Fruit fly (Drosophila melanogaster) whole organism, embryonic: Measurements from ENCODE around the gene mahe.
A peak's percentile ranks its signal among the peaks of the same experiment; 100 is the strongest.

ENCODE experiments used
- Adf1 ChIP-seq: fragments of 200-800 bp; sonication (Bioruptor generic); IDR thresholded peaks from 2 replicates; pipeline ENCODE4 v1.3.6; 2022; ENCODE audit warnings: missing biosample characterization, missing genetic modification characterization
- CG10543 ChIP-seq: fragments of 200-800 bp; sonication (Bioruptor generic); optimal IDR thresholded peaks from 3 replicates; lab custom pipeline; 2017; ENCODE audit warnings: missing biosample characterization, mild to moderate bottlenecking, missing genetic modification characterization, moderate library complexity
- CG12299 ChIP-seq: fragments of 200-800 bp; sonication (Bioruptor generic); optimal IDR thresholded peaks from 2 replicates; lab custom pipeline; 2018; ENCODE audit warnings: missing biosample characterization, mild to moderate bottlenecking, missing genetic modification characterization
- CG14441 ChIP-seq: fragments of 200-800 bp; sonication (Bioruptor generic); IDR thresholded peaks from 2 replicates; pipeline ENCODE4 v1.3.6; 2022; ENCODE audit warnings: missing biosample characterization, missing genetic modification characterization
- CG2120 ChIP-seq: fragments of 200-800 bp; sonication (Bioruptor generic); optimal IDR thresholded peaks from 3 replicates; lab custom pipeline; 2016; ENCODE audit warnings: missing biosample characterization, missing genetic modification characterization
- CG42726 ChIP-seq: fragments of 200-800 bp; sonication (Bioruptor generic); IDR thresholded peaks from 2 replicates; pipeline ENCODE4 v1.3.6; 2022; ENCODE audit warnings: missing biosample characterization, missing genetic modification characterization; ENCODE audit not compliant: partially characterized antibody
- CG6175 ChIP-seq: fragments of 200-800 bp; sonication (Bioruptor generic); IDR thresholded peaks from 3 replicates; pipeline ENCODE4 v1.3.6; 2022; ENCODE audit warnings: missing biosample characterization, missing genetic modification characterization
- CG6654 ChIP-seq: fragments of 200-800 bp; sonication (Bioruptor generic); optimal IDR thresholded peaks from 2 replicates; lab custom pipeline; 2017; ENCODE audit warnings: missing biosample characterization, mild to moderate bottlenecking, missing genetic modification characterization
- CG6683 ChIP-seq: fragments of 200-800 bp; sonication (Bioruptor generic); optimal IDR thresholded peaks from 2 replicates; lab custom pipeline; 2017; ENCODE audit warnings: missing biosample characterization, mild to moderate bottlenecking, missing genetic modification characterization, missing genetic modification reagents
- CG7357 ChIP-seq: fragments of 200-800 bp; sonication (Bioruptor generic); IDR thresholded peaks from 3 replicates; pipeline ENCODE4 v1.3.6; 2022; ENCODE audit warnings: missing biosample characterization, missing genetic modification characterization
- CG7745 ChIP-seq: fragments of 200-800 bp; sonication (Bioruptor generic); optimal IDR thresholded peaks from 2 replicates; lab custom pipeline; 2018; ENCODE audit warnings: missing biosample characterization, mild to moderate bottlenecking, missing genetic modification characterization, moderate library complexity
- CG7839 ChIP-seq: fragments of 200-800 bp; sonication (Bioruptor generic); optimal IDR thresholded peaks from 3 replicates; lab custom pipeline; 2018; ENCODE audit warnings: missing biosample characterization, mild to moderate bottlenecking, missing genetic modification characterization, moderate library complexity
- CG8478 ChIP-seq: fragments of >200 bp; optimal IDR thresholded peaks from 2 replicates; lab custom pipeline; 2018
- CG9437 ChIP-seq: fragments of 200-800 bp; sonication (Bioruptor generic); optimal IDR thresholded peaks from 2 replicates; lab custom pipeline; 2018; ENCODE audit warnings: missing biosample characterization, mild to moderate bottlenecking, missing genetic modification characterization
- CG9727 ChIP-seq: fragments of 200-800 bp; sonication (Bioruptor generic); optimal IDR thresholded peaks from 3 replicates; lab custom pipeline; 2017; ENCODE audit warnings: missing biosample characterization, mild to moderate bottlenecking, missing genetic modification characterization
- Deaf1 ChIP-seq: fragments of 200-800 bp; optimal IDR thresholded peaks from 3 replicates; lab custom pipeline; 2019; ENCODE audit warnings: missing biosample characterization, mild to moderate bottlenecking, missing genetic modification characterization, moderate library complexity
- Dref ChIP-seq: fragments of 200-800 bp; sonication (Bioruptor generic); IDR thresholded peaks from 2 replicates; pipeline ENCODE4 v1.3.6; 2022; ENCODE audit warnings: missing biosample characterization, missing genetic modification characterization
- ERR ChIP-seq: fragments of 200-800 bp; sonication (Bioruptor generic); optimal IDR thresholded peaks from 2 replicates; lab custom pipeline; 2016; ENCODE audit warnings: missing biosample characterization, missing genetic modification characterization
- Fer1 ChIP-seq: fragments of 200-800 bp; sonication (Bioruptor generic); optimal IDR thresholded peaks from 2 replicates; lab custom pipeline; 2017; ENCODE audit warnings: missing biosample characterization, mild to moderate bottlenecking, missing genetic modification characterization
- Gug ChIP-seq: fragments of 200-800 bp; sonication (Bioruptor generic); IDR thresholded peaks from 4 replicates; pipeline ENCODE4 v1.3.6; 2022; ENCODE audit warnings: missing biosample characterization, missing genetic modification characterization
- Hsf ChIP-seq: fragments of 200-800 bp; sonication (Bioruptor generic); optimal IDR thresholded peaks from 3 replicates; lab custom pipeline; 2016; ENCODE audit warnings: missing biosample characterization, missing genetic modification characterization
- MBD-R2 ChIP-seq: fragments of 200-800 bp; sonication (Bioruptor generic); IDR thresholded peaks from 2 replicates; pipeline ENCODE4 v1.3.6; 2022; ENCODE audit warnings: missing biosample characterization, missing genetic modification characterization
- Meics ChIP-seq: fragments of 200-800 bp; sonication (Bioruptor generic); optimal IDR thresholded peaks from 2 replicates; lab custom pipeline; 2017; ENCODE audit warnings: missing biosample characterization, mild to moderate bottlenecking, missing genetic modification characterization
- Mes4 ChIP-seq: fragments of 200-800 bp; sonication (Bioruptor generic); optimal IDR thresholded peaks from 2 replicates; lab custom pipeline; 2016; ENCODE audit warnings: missing biosample characterization, missing genetic modification characterization
- Mrtf ChIP-seq: fragments of 200-800 bp; sonication (Bioruptor generic); IDR thresholded peaks from 3 replicates; pipeline ENCODE4 v1.3.6; 2022; ENCODE audit warnings: missing biosample characterization, missing genetic modification characterization
- NC2β ChIP-seq: fragments of 200-800 bp; sonication (Bioruptor generic); optimal IDR thresholded peaks from 2 replicates; lab custom pipeline; 2016; ENCODE audit warnings: missing biosample characterization, missing genetic modification characterization
- NFAT ChIP-seq: fragments of 200-800 bp; sonication (Bioruptor generic); IDR thresholded peaks from 2 replicates; pipeline ENCODE4 v1.3.6; 2022; ENCODE audit warnings: missing biosample characterization, missing genetic modification characterization
- amos ChIP-seq: fragments of 200-800 bp; sonication (Bioruptor generic); IDR thresholded peaks from 2 replicates; pipeline ENCODE4 v1.3.6; 2022; ENCODE audit warnings: missing biosample characterization, missing genetic modification characterization; ENCODE audit not compliant: partially characterized antibody
- dm ChIP-seq: fragments of 200-800 bp; sonication (Bioruptor generic); optimal IDR thresholded peaks from 3 replicates; lab custom pipeline; 2016; ENCODE audit warnings: missing biosample characterization, missing genetic modification characterization
- eve ChIP-seq, 2 experiments: fragments of >200 bp; optimal IDR thresholded peaks; 2 replicates each; lab custom pipeline; 2017; ENCODE audit warnings: missing biosample characterization in 2 of 2, missing genetic modification characterization in 2 of 2
- h ChIP-seq: fragments of >200 bp; optimal IDR thresholded peaks from 2 replicates; lab custom pipeline; 2017
- hbn ChIP-seq: fragments of 200-800 bp; sonication (Bioruptor generic); IDR thresholded peaks from 2 replicates; pipeline ENCODE4 v1.3.6; 2022; ENCODE audit warnings: missing biosample characterization, missing genetic modification characterization; ENCODE audit not compliant: partially characterized antibody
- insv ChIP-seq, 2 experiments: fragments of 200-800 bp; sonication (Bioruptor generic); optimal IDR thresholded peaks; 3 replicates each; lab custom pipeline; 2016 to 2018; ENCODE audit warnings: missing biosample characterization in 2 of 2, missing genetic modification characterization in 2 of 2
- klu ChIP-seq: fragments of 200-800 bp; sonication (Bioruptor generic); IDR thresholded peaks from 2 replicates; pipeline ENCODE4 v1.3.6; 2022; ENCODE audit warnings: missing biosample characterization, missing genetic modification characterization
- knrl ChIP-seq: fragments of 200-800 bp; sonication (Bioruptor generic); IDR thresholded peaks from 3 replicates; pipeline ENCODE4 v1.3.6; 2022; ENCODE audit warnings: missing biosample characterization, missing genetic modification characterization; ENCODE audit not compliant: partially characterized antibody
- lab ChIP-seq: fragments of 200-800 bp; sonication (Bioruptor generic); optimal IDR thresholded peaks from 3 replicates; lab custom pipeline; 2017; ENCODE audit warnings: missing biosample characterization, missing genetic modification characterization, mild to moderate bottlenecking, moderate library complexity, missing genetic modification reagents
- nerfin-2 ChIP-seq: fragments of 200-800 bp; sonication (Bioruptor generic); IDR thresholded peaks from 2 replicates; pipeline ENCODE4 v1.3.6; 2022; ENCODE audit warnings: missing biosample characterization, missing genetic modification characterization; ENCODE audit not compliant: partially characterized antibody
- onecut ChIP-seq: fragments of 200-800 bp; sonication (Bioruptor generic); IDR thresholded peaks from 2 replicates; pipeline ENCODE4 v1.3.6; 2022; ENCODE audit warnings: missing biosample characterization, missing genetic modification characterization
- pho ChIP-seq: fragments of 200-800 bp; sonication (Bioruptor generic); optimal IDR thresholded peaks from 2 replicates; lab custom pipeline; 2016; ENCODE audit warnings: missing biosample characterization, missing genetic modification characterization
- pita ChIP-seq: fragments of 200-800 bp; sonication (Bioruptor generic); optimal IDR thresholded peaks from 2 replicates; lab custom pipeline; 2017; ENCODE audit warnings: missing biosample characterization, mild to moderate bottlenecking, missing genetic modification characterization
- pzg ChIP-seq: fragments of 200-800 bp; sonication (Bioruptor generic); optimal IDR thresholded peaks from 3 replicates; lab custom pipeline; 2018; ENCODE audit warnings: missing biosample characterization, mild to moderate bottlenecking, missing genetic modification characterization, moderate library complexity
- run ChIP-seq: fragments of 200-800 bp; sonication (Bioruptor generic); optimal IDR thresholded peaks from 3 replicates; lab custom pipeline; 2018; ENCODE audit warnings: missing biosample characterization, mild to moderate bottlenecking, missing genetic modification characterization
- sens-2 ChIP-seq: fragments of 200-800 bp; sonication (Bioruptor generic); IDR thresholded peaks from 2 replicates; pipeline ENCODE4 v1.3.6; 2022; ENCODE audit warnings: missing biosample characterization, missing genetic modification characterization
- sna ChIP-seq: fragments of 200-800 bp; sonication (Bioruptor generic); IDR thresholded peaks from 2 replicates; pipeline ENCODE4 v1.3.6; 2022; ENCODE audit warnings: missing biosample characterization, missing genetic modification characterization; ENCODE audit not compliant: partially characterized antibody
- sr ChIP-seq: fragments of 200-800 bp; sonication (Bioruptor generic); IDR thresholded peaks from 3 replicates; pipeline ENCODE4 v1.3.6; 2022; ENCODE audit warnings: missing biosample characterization, missing genetic modification characterization
- sug ChIP-seq: fragments of 200-800 bp; optimal IDR thresholded peaks from 2 replicates; lab custom pipeline; 2019; ENCODE audit warnings: missing biosample characterization, mild to moderate bottlenecking, missing genetic modification characterization, moderate library complexity
- twi ChIP-seq: fragments of 200-800 bp; optimal IDR thresholded peaks from 2 replicates; lab custom pipeline; 2019; ENCODE audit warnings: missing biosample characterization, mild to moderate bottlenecking, missing genetic modification characterization, moderate library complexity
- vfl ChIP-seq: fragments of 200-800 bp; sonication (Bioruptor generic); optimal IDR thresholded peaks from 2 replicates; lab custom pipeline; 2016; ENCODE audit warnings: missing biosample characterization, missing genetic modification characterization
- z ChIP-seq: fragments of 200-800 bp; sonication (Bioruptor generic); IDR thresholded peaks from 3 replicates; pipeline ENCODE4 v1.3.6; 2022; ENCODE audit warnings: missing biosample characterization, missing genetic modification characterization
- zfh2 ChIP-seq: fragments of 200-800 bp; sonication (Bioruptor generic); optimal IDR thresholded peaks from 2 replicates; lab custom pipeline; 2016; ENCODE audit warnings: missing biosample characterization, missing genetic modification characterization

mahe gene

DNA sequence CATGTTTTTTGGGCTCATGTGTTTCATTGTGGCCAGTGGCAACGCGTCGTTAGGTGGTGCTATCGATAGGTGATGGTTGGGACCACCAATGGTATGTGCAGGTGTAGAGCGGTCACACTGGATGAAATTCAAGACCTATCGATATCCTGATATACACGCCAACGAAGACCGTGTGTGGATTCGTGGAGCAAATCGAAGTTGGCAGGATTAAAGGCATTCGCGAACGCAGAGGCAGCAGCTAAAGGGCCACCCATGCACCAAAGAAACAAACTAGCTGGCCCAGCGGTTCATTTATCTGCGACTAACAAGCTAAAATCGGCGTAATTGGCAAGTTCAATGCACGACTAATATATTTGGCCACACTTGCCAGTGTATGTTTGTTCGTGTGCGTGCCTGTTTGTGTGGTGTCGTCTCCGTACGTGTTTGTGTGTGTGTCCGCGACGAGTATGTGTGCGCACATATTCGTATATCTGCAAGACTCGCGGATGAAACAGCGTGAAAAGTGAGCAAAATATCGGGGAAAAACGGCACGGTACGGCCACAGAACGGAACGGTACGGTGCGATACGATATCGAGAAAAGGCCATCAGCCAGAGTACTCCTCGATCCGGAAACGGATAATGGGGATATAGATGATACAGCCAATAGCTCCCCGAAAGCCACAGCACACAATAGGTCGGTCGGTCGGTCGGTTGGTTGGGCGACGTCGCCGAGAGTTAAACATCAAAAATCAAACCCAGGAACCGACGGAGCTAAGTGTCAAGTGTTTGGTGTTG, 4.8 kb upstream of the mahe start, which contains the start of gene Ubr3 (continued):
- no peak for TF ChIP-seq CG14441 (GFP tag; lab: Robert Waterston, UW)
- TF ChIP-seq Gug (GFP tag; lab: Robert Waterston, UW) = no peak
- TF ChIP-seq z (GFP tag; lab: Robert Waterston, UW) = no peak
- no peak for TF ChIP-seq CG9437 (GFP tag; lab: Kevin White, UChicago)
- no peak for TF ChIP-seq CG7745
- TF ChIP-seq CG6683 (GFP tag; lab: Kevin White, UChicago) = peak; percentile 29
- TF ChIP-seq CG9727 (GFP tag; lab: Kevin White, UChicago) = no peak
- no peak for TF ChIP-seq h (lab: Kevin White, UChicago)
- peak; percentile 66 for TF ChIP-seq nerfin-2 (GFP tag; lab: Robert Waterston, UW)
- peak; percentile 87 for TF ChIP-seq Dref (GFP tag; lab: Robert Waterston, UW)
- peak; percentile 35 for TF ChIP-seq Fer1 (GFP tag; lab: Kevin White, UChicago)
- TF ChIP-seq insv (GFP tag; optimal IDR thresholded peaks at IDR 0.05; lab: Kevin White, UChicago) = peak in 1 of 2 experiments; percentile 13
- TF ChIP-seq klu (GFP tag; lab: Robert Waterston, UW) = no peak
- TF ChIP-seq Mrtf (GFP tag; lab: Robert Waterston, UW) = no peak
- TF ChIP-seq onecut (GFP tag; lab: Robert Waterston, UW) = no peak
- no peak for TF ChIP-seq CG6654 (GFP tag; lab: Kevin White, UChicago)
- TF ChIP-seq Mes4 (GFP tag; lab: Kevin White, UChicago) = no peak
- no peak for TF ChIP-seq Adf1
- TF ChIP-seq MBD-R2 (GFP tag; lab: Robert Waterston, UW) = peak; percentile 48; the same call in 1 of the 2 replicates
- TF ChIP-seq sna (GFP tag; lab: Robert Waterston, UW) = 0 out of 2 replicates have a peak, but pooled peaks have one; percentile 50
- no peak for TF ChIP-seq run
- TF ChIP-seq Deaf1 (tag; lab: Kevin White, UChicago) = peak; percentile 69
- peak; percentile 47 for TF ChIP-seq lab
- 0 out of 2 replicates have a peak, but pooled peaks have one; percentile 21 for TF ChIP-seq NFAT (GFP tag; lab: Robert Waterston, UW)
- no peak for TF ChIP-seq pho
- peak; percentile 5 for TF ChIP-seq CG7839 (tag; lab: Kevin White, UChicago)
- TF ChIP-seq dm (GFP tag; lab: Kevin White, UChicago) = peak; percentile 77
- TF ChIP-seq NC2β (GFP tag; lab: Kevin White, UChicago) = peak; percentile 35
- TF ChIP-seq knrl (GFP tag; lab: Robert Waterston, UW) = peak; percentile 79
- no peak for TF ChIP-seq ERR (GFP tag; lab: Kevin White, UChicago)
- TF ChIP-seq pzg = peak; percentile 87
- no peak for TF ChIP-seq Meics (GFP tag; lab: Kevin White, UChicago)
- TF ChIP-seq CG7357 = peak; percentile 89
- peak; percentile 20 for TF ChIP-seq CG2120 (GFP tag; lab: Kevin White, UChicago)
- peak; percentile 57 for TF ChIP-seq sug (tag; lab: Kevin White, UChicago)
- peak; percentile 82 for TF ChIP-seq CG42726
- no peak for TF ChIP-seq vfl (GFP tag; lab: Kevin White, UChicago)
- peak; percentile 21 for TF ChIP-seq CG10543 (GFP tag; lab: Kevin White, UChicago)
- no peak for TF ChIP-seq sens-2 (GFP tag; lab: Robert Waterston, UW)
- TF ChIP-seq eve (GFP tag; optimal IDR thresholded peaks at IDR 0.05; lab: Kevin White, UChicago) = no peak
- TF ChIP-seq hbn = peak; percentile 42; the same call in 1 of the 2 replicates
- no peak for TF ChIP-seq twi (tag; lab: Kevin White, UChicago)
- TF ChIP-seq zfh2 (GFP tag; lab: Kevin White, UChicago) = peak; percentile 22
- TF ChIP-seq pita (GFP tag; lab: Kevin White, UChicago) = no peak
- peak; percentile 84 for TF ChIP-seq amos (GFP tag; lab: Robert Waterston, UW)
- TF ChIP-seq CG8478 (lab: Kevin White, UChicago) = peak; percentile 95
- no peak for TF ChIP-seq sr (GFP tag; lab: Robert Waterston, UW)
- peak; percentile 90 for TF ChIP-seq CG6175 (GFP tag; lab: Robert Waterston, UW)
- TF ChIP-seq Hsf = no peak
- TF ChIP-seq CG12299 (tag; lab: Kevin White, UChicago) = peak; percentile 23
